Worm (Caenorhabditis elegans): ENCODE results near the gene R02E4.3.

Gene R02E4.3

ce11 chrX:4140755-4141417 lies 39.0 kb upstream of the R02E4.3 start:
- TF ChIP-seq nhr-25 (tag; optimal IDR thresholded peaks at IDR 0.05) (peak; percentile 33), elt-2 (tag; optimal IDR thresholded peaks at IDR 0.05) (peak; percentile 23), fos-1 (tag; optimal IDR thresholded peaks at IDR 0.05) (no peak), unc-62 (GFP tag; optimal IDR thresholded peaks at IDR 0.05) (no peak), ceh-9 (tag; optimal IDR thresholded peaks at IDR 0.05) (no peak), fkh-10 (GFP tag; optimal IDR thresholded peaks at IDR 0.05) (no peak), nhr-23 (tag; optimal IDR thresholded peaks at IDR 0.05) (peak; percentile 33), eor-1 (tag; optimal IDR thresholded peaks at IDR 0.05) (no peak), egl-5 (tag; optimal IDR thresholded peaks at IDR 0.05) (peak; percentile 79), snpc-4 (tag; optimal IDR thresholded peaks at IDR 0.05) (no peak), nhr-76 (tag; optimal IDR thresholded peaks at IDR 0.05) (no peak), elt-3 (tag; optimal IDR thresholded peaks at IDR 0.05) (peak in 1 of 3 experiments; percentile 68), mdl-1 (tag; optimal IDR thresholded peaks at IDR 0.05) (peak; percentile 40), unc-39 (tag; optimal IDR thresholded peaks at IDR 0.05) (no peak), egl-27 (tag; optimal IDR thresholded peaks at IDR 0.05) (no peak), ZK546.5 (tag; optimal IDR thresholded peaks at IDR 0.05) (no peak), jun-1 (tag; optimal IDR thresholded peaks at IDR 0.05) (peak; percentile 35), lin-39 (tag; optimal IDR thresholded peaks at IDR 0.05) (no peak), nhr-43 (tag; optimal IDR thresholded peaks at IDR 0.05; ENCODE audit: poor library complexity, severe bottlenecking) (no peak), fkh-2 (tag; optimal IDR thresholded peaks at IDR 0.05) (no peak), nhr-11 (tag; optimal IDR thresholded peaks at IDR 0.05) (no peak), ceh-16 (tag; optimal IDR thresholded peaks at IDR 0.05) (no peak), ama-1 (optimal IDR thresholded peaks at IDR 0.05) (peak; percentile 61), pha-4 (tag; optimal IDR thresholded peaks at IDR 0.05) (no peak), nhr-12 (tag; optimal IDR thresholded peaks at IDR 0.05) (no peak), elt-1 (tag; optimal IDR thresholded peaks at IDR 0.05) (no peak), nfya-1 (tag; optimal IDR thresholded peaks at IDR 0.05; ENCODE audit: insufficient read depth) (peak; percentile 23), nhr-28 (tag; optimal IDR thresholded peaks at IDR 0.05) (no peak), nhr-77 (tag; optimal IDR thresholded peaks at IDR 0.05) (no peak)

- TF ChIP-seq ZK546.5 (tag; optimal IDR thresholded peaks at IDR 0.05) (no peak), nfya-1 (tag; optimal IDR thresholded peaks at IDR 0.05; ENCODE audit: insufficient read depth) (peak; percentile 45), skn-1 (tag; optimal IDR thresholded peaks at IDR 0.05) (no peak), pqm-1 (tag; optimal IDR thresholded peaks at IDR 0.05) (no peak), nhr-11 (tag; optimal IDR thresholded peaks at IDR 0.05) (peak; percentile 43), elt-3 (tag; optimal IDR thresholded peaks at IDR 0.05) (peak in 1 of 3 experiments; percentile 11), egl-5 (tag; optimal IDR thresholded peaks at IDR 0.05) (no peak), elt-2 (tag; optimal IDR thresholded peaks at IDR 0.05) (peak; percentile 33), mml-1 (tag; optimal IDR thresholded peaks at IDR 0.05) (no peak), pha-4 (tag; optimal IDR thresholded peaks at IDR 0.05) (peak; percentile 58), eor-1 (tag; optimal IDR thresholded peaks at IDR 0.05) (no peak), ama-1 (optimal IDR thresholded peaks at IDR 0.05) (peak; percentile 65), mdl-1 (tag; optimal IDR thresholded peaks at IDR 0.05) (no peak), ztf-4 (tag; optimal IDR thresholded peaks at IDR 0.05) (peak; percentile 73), aly-2 (tag; optimal IDR thresholded peaks at IDR 0.05) (no peak)
Measured at ce11 chrX:4139593-4140565, 38.0 kb upstream of the R02E4.3 start, which contains the start of gene ZK470.4. TSS of gene ZK470.4 (minus strand) at chrX:4139767.

ce11 chrX:4138413-4139193 lies 36.7 kb upstream of the R02E4.3 start:
- TF ChIP-seq nhr-43 (tag; optimal IDR thresholded peaks at IDR 0.05; ENCODE audit: poor library complexity, severe bottlenecking) (peak; percentile 68), nhr-25 (tag; optimal IDR thresholded peaks at IDR 0.05) (peak; percentile 46), snpc-4 (tag; optimal IDR thresholded peaks at IDR 0.05) (peak; percentile 0), R02D3.7 (tag; optimal IDR thresholded peaks at IDR 0.05) (no peak), nhr-23 (tag; optimal IDR thresholded peaks at IDR 0.05) (peak; percentile 50), aly-2 (tag; optimal IDR thresholded peaks at IDR 0.05) (no peak), ama-1 (optimal IDR thresholded peaks at IDR 0.05) (peak; percentile 54)

Data from whole organism, L3 larva.